Worm (Caenorhabditis elegans) whole organism, late embryonic: Measurements from ENCODE around the gene F56A8.3.
A peak's percentile ranks its signal among the peaks of the same experiment; 100 is the strongest.

Experiments
- C08G9.2 ChIP-seq: sonication (generic microtip); optimal IDR thresholded peaks from 2 replicates; lab custom pipeline; 2016; ENCODE audit warnings: mild to moderate bottlenecking, missing genetic modification characterization, moderate library complexity, missing compliant biosample characterization
- C38D4.7 ChIP-seq: fragments of 200-800 bp; sonication (Bioruptor generic); optimal IDR thresholded peaks from 2 replicates; lab custom pipeline; 2018; ENCODE audit warnings: mild to moderate bottlenecking, missing genetic modification characterization, moderate library complexity, missing compliant biosample characterization
- F13H6.1 ChIP-seq: sonication (generic microtip); optimal IDR thresholded peaks from 2 replicates; lab custom pipeline; 2016; ENCODE audit warnings: missing genetic modification characterization, missing compliant biosample characterization
- K02D7.2 ChIP-seq: sonication (generic microtip); optimal IDR thresholded peaks from 2 replicates; lab custom pipeline; 2017; ENCODE audit warnings: mild to moderate bottlenecking, missing genetic modification characterization, missing compliant biosample characterization
- K09A11.1 ChIP-seq: sonication (generic microtip); optimal IDR thresholded peaks from 2 replicates; lab custom pipeline; 2017; ENCODE audit warnings: antibody characterized with exemption, mild to moderate bottlenecking, missing genetic modification characterization, missing compliant biosample characterization; ENCODE audit not compliant: insufficient read depth
- ahr-1 ChIP-seq: sonication (generic microtip); optimal IDR thresholded peaks from 2 replicates; lab custom pipeline; 2016; ENCODE audit warnings: missing genetic modification characterization, missing compliant biosample characterization
- ceh-14 ChIP-seq: sonication (generic microtip); optimal IDR thresholded peaks from 2 replicates; lab custom pipeline; 2016; ENCODE audit warnings: missing genotype, missing genetic modification characterization, missing compliant biosample characterization
- ceh-19 ChIP-seq: fragments of 200-800 bp; sonication (Bioruptor generic); optimal IDR thresholded peaks from 2 replicates; lab custom pipeline; 2018; ENCODE audit warnings: mild to moderate bottlenecking, missing genetic modification characterization, missing compliant biosample characterization
- ceh-2 ChIP-seq: sonication (generic microtip); optimal IDR thresholded peaks from 2 replicates; lab custom pipeline; 2016; ENCODE audit warnings: missing genotype, missing genetic modification characterization, missing compliant biosample characterization
- ceh-22 ChIP-seq: sonication (generic microtip); optimal IDR thresholded peaks from 2 replicates; lab custom pipeline; 2017; ENCODE audit warnings: missing biosample characterization, missing genetic modification characterization
- ceh-30 ChIP-seq: fragments of 150-350 bp; optimal IDR thresholded peaks from 2 replicates; lab custom pipeline; 2014; ENCODE audit warnings: missing biosample characterization, missing genetic modification characterization
- ceh-34 ChIP-seq: sonication (generic microtip); optimal IDR thresholded peaks from 2 replicates; lab custom pipeline; 2016; ENCODE audit warnings: mild to moderate bottlenecking, missing genetic modification characterization, missing compliant biosample characterization
- ceh-45 ChIP-seq: fragments of 200-800 bp; sonication (Bioruptor generic); IDR thresholded peaks from 2 replicates; pipeline ENCODE4 v1.3.6; 2022; ENCODE audit warnings: missing genetic modification reagents, missing genetic modification characterization, missing compliant biosample characterization
- ceh-6 ChIP-seq: fragments of 200-800 bp; sonication (Bioruptor generic); optimal IDR thresholded peaks from 2 replicates; lab custom pipeline; 2018; ENCODE audit warnings: mild to moderate bottlenecking, missing genetic modification characterization, missing compliant biosample characterization
- ceh-9 ChIP-seq: sonication (generic microtip); optimal IDR thresholded peaks from 2 replicates; lab custom pipeline; 2016; ENCODE audit warnings: mild to moderate bottlenecking, missing genetic modification characterization, inconsistent platforms, missing compliant biosample characterization
- dmd-4 ChIP-seq: sonication (generic microtip); optimal IDR thresholded peaks from 2 replicates; lab custom pipeline; 2016; ENCODE audit warnings: borderline replicate concordance, missing genetic modification characterization, missing compliant biosample characterization
- eyg-1 ChIP-seq: sonication (generic microtip); optimal IDR thresholded peaks from 2 replicates; lab custom pipeline; 2016; ENCODE audit warnings: missing genotype, missing genetic modification characterization, missing compliant biosample characterization
- fax-1 ChIP-seq: sonication (generic microtip); optimal IDR thresholded peaks from 2 replicates; lab custom pipeline; 2016; ENCODE audit warnings: missing genotype, missing genetic modification characterization, missing compliant biosample characterization
- fkh-6 ChIP-seq: sonication (generic microtip); optimal IDR thresholded peaks from 2 replicates; lab custom pipeline; 2016; ENCODE audit warnings: missing genetic modification characterization, missing compliant biosample characterization
- nfya-1 ChIP-seq: sonication (generic microtip); optimal IDR thresholded peaks from 2 replicates; lab custom pipeline; 2017; ENCODE audit warnings: missing genetic modification characterization, mild to moderate bottlenecking, missing compliant biosample characterization, antibody characterized with exemption, moderate library complexity
- nhr-11 ChIP-seq: fragments of 150-350 bp; optimal IDR thresholded peaks from 2 replicates; lab custom pipeline; 2014; ENCODE audit warnings: missing biosample characterization, missing genetic modification characterization
- nhr-232 ChIP-seq: sonication (generic microtip); optimal IDR thresholded peaks from 2 replicates; lab custom pipeline; 2016; ENCODE audit warnings: missing genetic modification characterization, missing compliant biosample characterization
- odd-2 ChIP-seq: sonication (generic microtip); optimal IDR thresholded peaks from 2 replicates; lab custom pipeline; 2017; ENCODE audit warnings: antibody characterized with exemption, mild to moderate bottlenecking, missing genetic modification characterization, missing compliant biosample characterization
- pat-9 ChIP-seq: fragments of 200-800 bp; sonication (Bioruptor generic); optimal IDR thresholded peaks from 2 replicates; lab custom pipeline; 2018; ENCODE audit warnings: mild to moderate bottlenecking, missing genetic modification characterization, moderate library complexity, missing compliant biosample characterization
- pax-1 ChIP-seq: fragments of 150-350 bp; optimal IDR thresholded peaks from 2 replicates; lab custom pipeline; 2014; ENCODE audit warnings: missing biosample characterization, missing genetic modification characterization
- pha-2 ChIP-seq: sonication (generic microtip); optimal IDR thresholded peaks from 2 replicates; lab custom pipeline; 2017; ENCODE audit warnings: mild to moderate bottlenecking, missing genetic modification characterization, missing compliant biosample characterization
- pha-4 ChIP-seq: fragments of 150-350 bp; optimal IDR thresholded peaks from 2 replicates; lab custom pipeline; 2018; ENCODE audit warnings: missing biosample characterization, missing genetic modification reagents, missing genetic modification characterization
- pros-1 ChIP-seq: fragments of 150-350 bp; optimal IDR thresholded peaks from 2 replicates; lab custom pipeline; 2014; ENCODE audit warnings: missing biosample characterization, missing genetic modification reagents, missing genetic modification characterization
- rnt-1 ChIP-seq: sonication (generic microtip); optimal IDR thresholded peaks from 2 replicates; lab custom pipeline; 2016; ENCODE audit warnings: missing genetic modification characterization, missing compliant biosample characterization
- sdc-2 ChIP-seq: sonication (generic microtip); optimal IDR thresholded peaks from 2 replicates; lab custom pipeline; 2016; ENCODE audit warnings: missing genotype, missing genetic modification characterization, missing compliant biosample characterization
- tbx-2 ChIP-seq: sonication (generic microtip); optimal IDR thresholded peaks from 2 replicates; lab custom pipeline; 2016; ENCODE audit warnings: missing genetic modification characterization, missing compliant biosample characterization
- unc-3 ChIP-seq, 2 experiments: fragments of 200-800 bp in 1 of 2; sonication (Bioruptor generic) in 1 of 2; sonication (generic microtip) in 1 of 2; conservative IDR thresholded peaks in 1 of 2; optimal IDR thresholded peaks in 1 of 2; 2 replicates each; pipeline versions ENCODE4 v1.3.6 to Lab custom; 2016 to 2022; ENCODE audit warnings: missing compliant biosample characterization in 2 of 2, missing genetic modification characterization in 2 of 2, missing genetic modification reagents in 1 of 2
- unc-42 ChIP-seq: sonication (generic microtip); optimal IDR thresholded peaks from 2 replicates; lab custom pipeline; 2016; ENCODE audit warnings: missing genotype, missing genetic modification characterization, missing compliant biosample characterization
- unc-86 ChIP-seq: sonication (generic microtip); optimal IDR thresholded peaks from 2 replicates; lab custom pipeline; 2016; ENCODE audit warnings: missing genetic modification characterization, missing compliant biosample characterization
- ztf-16 ChIP-seq: sonication (generic microtip); optimal IDR thresholded peaks from 2 replicates; lab custom pipeline; 2017; ENCODE audit warnings: missing genetic modification characterization, missing compliant biosample characterization

F56A8.3 gene

ce11 chrIII:13256438-13256928 lies at the start of gene F56A8.3:
Gene F56A8.3, plus strand, starts transcription at chrIII:13256878.
- no peak for TF ChIP-seq fkh-6
- TF ChIP-seq ceh-22 (tag; lab: Kevin White, UChicago) = no peak
- TF ChIP-seq K02D7.2 (tag; lab: Kevin White, UChicago) = peak; percentile 8
- TF ChIP-seq ceh-34 (tag; lab: Kevin White, UChicago) = no peak
- TF ChIP-seq eyg-1 (tag; lab: Kevin White, UChicago) = no peak
- TF ChIP-seq nhr-11 = no peak
- no peak for TF ChIP-seq sdc-2 (tag; lab: Kevin White, UChicago)
- TF ChIP-seq pha-4 (tag; lab: Kevin White, UChicago) = no peak
- TF ChIP-seq pros-1 (tag; lab: Kevin White, UChicago) = no peak
- no peak for TF ChIP-seq ceh-14 (tag; lab: Kevin White, UChicago)
- no peak for TF ChIP-seq unc-42 (tag; lab: Kevin White, UChicago)
- TF ChIP-seq C38D4.7 (GFP tag; lab: Kevin White, UChicago) = no peak
- no peak for TF ChIP-seq dmd-4 (tag; lab: Kevin White, UChicago)
- peak; percentile 30 for TF ChIP-seq nfya-1
- TF ChIP-seq ceh-9 = no peak
- TF ChIP-seq C08G9.2 (tag; lab: Kevin White, UChicago) = no peak

- TF ChIP-seq F13H6.1 (tag; lab: Kevin White, UChicago) (no peak), unc-3 (GFP tag; conservative IDR thresholded peaks at IDR 0.05; lab: Robert Waterston, UW) (no peak), unc-3 (tag; optimal IDR thresholded peaks at IDR 0.05; lab: Kevin White, UChicago) (no peak), odd-2 (tag; lab: Kevin White, UChicago) (no peak), ceh-22 (tag; lab: Kevin White, UChicago) (no peak), sdc-2 (tag; lab: Kevin White, UChicago) (no peak), rnt-1 (tag; lab: Kevin White, UChicago) (no peak)
These were observed 47.7 kb upstream of the F56A8.3 start for ce11 chrIII:13208978-13209377.

ce11 chrIII:13212366-13212765 lies 44.3 kb upstream of the F56A8.3 start, which contains the start of gene tsp-3:
Gene tsp-3, plus strand, starts transcription at chrIII:13212666.
- no peak for TF ChIP-seq ceh-22 (tag; lab: Kevin White, UChicago)
- no peak for TF ChIP-seq nfya-1
- TF ChIP-seq pha-2 (tag; lab: Kevin White, UChicago) = no peak
- TF ChIP-seq ceh-2 (tag; lab: Kevin White, UChicago) = no peak
- TF ChIP-seq pat-9 = no peak
- TF ChIP-seq ceh-30 = no peak
- no peak for TF ChIP-seq eyg-1 (tag; lab: Kevin White, UChicago)
- TF ChIP-seq unc-86 (tag; lab: Kevin White, UChicago) = no peak
- no peak for TF ChIP-seq tbx-2 (tag; lab: Kevin White, UChicago)
- no peak for TF ChIP-seq K09A11.1 (tag; lab: Kevin White, UChicago)
- no peak for TF ChIP-seq dmd-4 (tag; lab: Kevin White, UChicago)
- TF ChIP-seq pax-1 (tag; lab: Kevin White, UChicago) = no peak
- TF ChIP-seq ahr-1 = no peak
- TF ChIP-seq, all 69 proteins: peak for 0

- TF ChIP-seq ceh-45 (GFP tag; lab: Robert Waterston, UW) (no peak), ceh-6 (GFP tag; lab: Kevin White, UChicago) (no peak), ztf-16 (tag; lab: Kevin White, UChicago) (no peak), nhr-232 (tag; lab: Kevin White, UChicago) (no peak), pha-2 (tag; lab: Kevin White, UChicago) (no peak), ceh-19 (no peak), C08G9.2 (tag; lab: Kevin White, UChicago) (no peak), unc-42 (tag; lab: Kevin White, UChicago) (no peak), fax-1 (tag; lab: Kevin White, UChicago) (no peak)
These were observed 43.6 kb upstream of the F56A8.3 start for ce11 chrIII:13213111-13213510.
